Worm (Caenorhabditis elegans) whole organism, L4 larva: ENCODE data around the gene twk-22.

Experiments used
- F10B5.3 ChIP-seq: sonication (generic microtip); optimal IDR thresholded peaks from 2 replicates; lab custom pipeline; 2016; ENCODE audit warnings: mild to moderate bottlenecking, missing genetic modification characterization, missing compliant biosample characterization
- F37D6.2 ChIP-seq: sonication (generic microtip); optimal IDR thresholded peaks from 2 replicates; lab custom pipeline; 2016; ENCODE audit warnings: mild to moderate bottlenecking, missing genetic modification characterization, missing compliant biosample characterization
- F44E2.7 ChIP-seq: fragments of 200-800 bp; sonication (Bioruptor generic); IDR thresholded peaks from 2 replicates; pipeline ENCODE4 v2.1.2; 2022; ENCODE audit warnings: missing genetic modification characterization, missing compliant biosample characterization
- F49E8.2 ChIP-seq: sonication (generic microtip); optimal IDR thresholded peaks from 2 replicates; lab custom pipeline; 2016; ENCODE audit warnings: missing compliant biosample characterization, mild to moderate bottlenecking, missing genetic modification characterization, borderline replicate concordance
- T26A8.4 ChIP-seq: fragments of 200-800 bp; sonication (Bioruptor generic); IDR thresholded peaks from 2 replicates; pipeline ENCODE4 v1.3.6; 2022; ENCODE audit warnings: missing genetic modification characterization, missing compliant biosample characterization
- ama-1 ChIP-seq: fragments of 150-350 bp; optimal IDR thresholded peaks from 2 replicates; lab custom pipeline; 2014; ENCODE audit warnings: inconsistent platforms, mixed read lengths
- arid-1 ChIP-seq: fragments of 200-800 bp; sonication (Bioruptor generic); conservative IDR thresholded peaks from 2 replicates; pipeline ENCODE4 v1.3.6; 2022; ENCODE audit warnings: missing genetic modification reagents, missing genetic modification characterization, missing compliant biosample characterization
- ces-1 ChIP-seq: fragments of 150-350 bp; sonication (generic microtip); optimal IDR thresholded peaks from 4 replicates; lab custom pipeline; 2014; ENCODE audit warnings: missing biosample characterization, missing genetic modification reagents, missing genetic modification characterization
- ctbp-1 ChIP-seq: fragments of 200-800 bp; sonication (Bioruptor generic); IDR thresholded peaks from 2 replicates; pipeline ENCODE4 v1.3.6; 2022; ENCODE audit warnings: missing genetic modification reagents, missing genetic modification characterization, missing compliant biosample characterization
- daf-16 ChIP-seq, 3 experiments: sonication (generic microtip); optimal IDR thresholded peaks; 2 replicates each; lab custom pipeline; 2016 to 2017; ENCODE audit warnings: missing genetic modification characterization in 3 of 3, missing genetic modification reagents in 3 of 3, mild to moderate bottlenecking in 2 of 3, missing compliant biosample characterization in 2 of 3, missing biosample characterization in 1 of 3, moderate library complexity in 1 of 3
- dmd-8 ChIP-seq: fragments of 200-800 bp; sonication (Bioruptor generic); IDR thresholded peaks from 2 replicates; pipeline ENCODE4 v1.3.6; 2022; ENCODE audit warnings: missing genetic modification characterization, missing compliant biosample characterization
- dpl-1 ChIP-seq: fragments of 150-350 bp; optimal IDR thresholded peaks from 2 replicates; lab custom pipeline; 2014; ENCODE audit warnings: missing biosample characterization, missing genetic modification reagents, missing genetic modification characterization
- duxl-1 ChIP-seq: sonication (generic microtip); optimal IDR thresholded peaks from 2 replicates; lab custom pipeline; 2016; ENCODE audit warnings: mild to moderate bottlenecking, missing genetic modification characterization, moderate library complexity, missing compliant biosample characterization; ENCODE audit not compliant: poor library complexity
- dve-1 ChIP-seq: sonication (generic microtip); optimal IDR thresholded peaks from 2 replicates; lab custom pipeline; 2017; ENCODE audit warnings: antibody characterized with exemption, mild to moderate bottlenecking, missing genetic modification characterization, missing compliant biosample characterization; ENCODE audit not compliant: insufficient read depth
- fkh-10 ChIP-seq: fragments of 150-350 bp; optimal IDR thresholded peaks from 2 replicates; lab custom pipeline; 2014; ENCODE audit warnings: missing biosample characterization, missing genetic modification reagents, missing genetic modification characterization
- hlh-11 ChIP-seq: fragments of 200-800 bp; sonication (Bioruptor generic); optimal IDR thresholded peaks from 2 replicates; lab custom pipeline; 2018; ENCODE audit warnings: mild to moderate bottlenecking, missing genetic modification characterization, missing compliant biosample characterization
- hlh-30 ChIP-seq: sonication (generic microtip); optimal IDR thresholded peaks from 2 replicates; lab custom pipeline; 2017; ENCODE audit warnings: antibody characterized with exemption, mild to moderate bottlenecking, missing genetic modification characterization, missing compliant biosample characterization; ENCODE audit not compliant: insufficient read depth
- hmg-1.1 ChIP-seq: fragments of 200-800 bp; sonication (Bioruptor generic); IDR thresholded peaks from 2 replicates; pipeline ENCODE4 v1.3.6; 2022; ENCODE audit warnings: missing genetic modification reagents, missing genetic modification characterization, missing compliant biosample characterization
- jun-1 ChIP-seq: fragments of 150-350 bp; optimal IDR thresholded peaks from 2 replicates; lab custom pipeline; 2014; ENCODE audit warnings: missing biosample characterization, missing genetic modification reagents, missing genetic modification characterization
- lim-7 ChIP-seq: fragments of 200-800 bp; sonication (Bioruptor generic); IDR thresholded peaks from 2 replicates; pipeline ENCODE4 v1.3.6; 2022; ENCODE audit warnings: missing genetic modification characterization, missing compliant biosample characterization
- lin-1 ChIP-seq: fragments of 200-800 bp; sonication (Bioruptor generic); IDR thresholded peaks from 2 replicates; pipeline ENCODE4 v1.3.6; 2022; ENCODE audit warnings: missing genetic modification reagents, missing genetic modification characterization, missing compliant biosample characterization
- lin-13 ChIP-seq: fragments of 150-350 bp; optimal IDR thresholded peaks from 2 replicates; lab custom pipeline; 2014; ENCODE audit warnings: missing biosample characterization, missing genetic modification reagents, missing genetic modification characterization
- lin-29 ChIP-seq: fragments of 200-800 bp; sonication (Bioruptor generic); IDR thresholded peaks from 2 replicates; pipeline ENCODE4 v1.3.6; 2022; ENCODE audit warnings: missing genetic modification reagents, missing genetic modification characterization, missing compliant biosample characterization
- lin-39 ChIP-seq: fragments of 150-350 bp; optimal IDR thresholded peaks from 2 replicates; lab custom pipeline; 2014; ENCODE audit warnings: missing biosample characterization, missing genetic modification reagents, missing genetic modification characterization
- lsy-2 ChIP-seq, 2 experiments: fragments of 150-350 bp in 1 of 2; sonication (generic microtip) in 1 of 2; optimal IDR thresholded peaks; 2 replicates each; lab custom pipeline; 2014 to 2017; ENCODE audit warnings: missing biosample characterization in 2 of 2, missing genetic modification characterization in 2 of 2
- madf-5 ChIP-seq, 2 experiments: fragments of 200-800 bp; sonication (Bioruptor generic); IDR thresholded peaks; 2 replicates each; pipeline ENCODE4 v1.3.6; 2022; ENCODE audit warnings: missing compliant biosample characterization in 2 of 2, missing genetic modification characterization in 2 of 2
- mdl-1 ChIP-seq, 2 experiments: fragments of 150-350 bp in 1 of 2; sonication (generic microtip) in 1 of 2; optimal IDR thresholded peaks; 2 replicates each; lab custom pipeline; 2014 to 2017; ENCODE audit warnings: missing biosample characterization in 2 of 2, missing genetic modification characterization in 2 of 2
- mep-1 ChIP-seq: fragments of 150-350 bp; sonication (generic microtip); optimal IDR thresholded peaks from 3 replicates; lab custom pipeline; 2014; ENCODE audit warnings: missing biosample characterization, missing genetic modification characterization
- mes-2 ChIP-seq: sonication (generic microtip); optimal IDR thresholded peaks from 2 replicates; lab custom pipeline; 2016; ENCODE audit warnings: missing genotype, mild to moderate bottlenecking, missing genetic modification characterization, missing compliant biosample characterization; ENCODE audit not compliant: poor library complexity, severe bottlenecking
- nhr-102 ChIP-seq: sonication (generic microtip); optimal IDR thresholded peaks from 2 replicates; lab custom pipeline; 2016; ENCODE audit warnings: mild to moderate bottlenecking, missing genetic modification characterization, moderate library complexity, missing compliant biosample characterization
- nhr-11 ChIP-seq: fragments of 150-350 bp; optimal IDR thresholded peaks from 2 replicates; lab custom pipeline; 2014; ENCODE audit warnings: missing biosample characterization, missing genetic modification characterization
- nhr-237 ChIP-seq: sonication (generic microtip); optimal IDR thresholded peaks from 2 replicates; lab custom pipeline; 2017; ENCODE audit warnings: missing biosample characterization, missing genetic modification characterization
- nhr-28 ChIP-seq: fragments of 150-350 bp; optimal IDR thresholded peaks from 2 replicates; lab custom pipeline; 2014; ENCODE audit warnings: missing biosample characterization, missing genetic modification characterization
- nhr-42 ChIP-seq: fragments of 200-800 bp; sonication (Bioruptor generic); IDR thresholded peaks from 2 replicates; pipeline ENCODE4 v1.3.6; 2022; ENCODE audit warnings: missing genetic modification characterization, missing compliant biosample characterization
- nhr-6 ChIP-seq: fragments of 150-350 bp; optimal IDR thresholded peaks from 2 replicates; lab custom pipeline; 2014; ENCODE audit warnings: missing biosample characterization, missing genetic modification characterization
- rbr-2 ChIP-seq: sonication (generic microtip); optimal IDR thresholded peaks from 2 replicates; lab custom pipeline; 2016; ENCODE audit warnings: missing genotype, missing genetic modification characterization, missing compliant biosample characterization
- saeg-2 ChIP-seq: fragments of 200-800 bp; sonication (Bioruptor generic); IDR thresholded peaks from 2 replicates; pipeline ENCODE4 v1.3.6; 2022; ENCODE audit warnings: missing genetic modification reagents, missing genetic modification characterization, missing compliant biosample characterization
- skn-1 ChIP-seq: fragments of 150-350 bp; optimal IDR thresholded peaks from 2 replicates; lab custom pipeline; 2014; ENCODE audit warnings: missing biosample characterization, missing genetic modification characterization
- tag-97 ChIP-seq: fragments of 200-800 bp; sonication (Bioruptor generic); IDR thresholded peaks from 2 replicates; pipeline ENCODE4 v1.3.6; 2022; ENCODE audit warnings: missing genetic modification characterization, missing compliant biosample characterization
- unc-130 ChIP-seq: sonication (generic microtip); optimal IDR thresholded peaks from 2 replicates; lab custom pipeline; 2016; ENCODE audit warnings: missing genetic modification reagents, missing genetic modification characterization, missing compliant biosample characterization
- unc-39 ChIP-seq: sonication (generic microtip); optimal IDR thresholded peaks from 2 replicates; lab custom pipeline; 2017; ENCODE audit warnings: missing biosample characterization, missing genetic modification characterization
- unc-62 ChIP-seq, 3 experiments: fragments of 150-350 bp in 1 of 3; sonication (generic microtip); optimal IDR thresholded peaks in 2 of 3; peaks in 1 of 3; 1 replicate in 1 of 3; 2 replicates in 2 of 3; lab custom pipeline; 2014 to 2017; ENCODE audit warnings: missing biosample characterization in 3 of 3, missing genetic modification characterization in 3 of 3, missing genetic modification reagents in 3 of 3, missing genotype in 1 of 3
- zag-1 ChIP-seq: fragments of 150-350 bp; optimal IDR thresholded peaks from 2 replicates; lab custom pipeline; 2014; ENCODE audit warnings: missing biosample characterization, missing genetic modification characterization
- zip-2 ChIP-seq: fragments of 150-350 bp; optimal IDR thresholded peaks from 2 replicates; lab custom pipeline; 2014; ENCODE audit warnings: missing biosample characterization, missing genetic modification characterization
- ztf-7 ChIP-seq: fragments of 150-350 bp; optimal IDR thresholded peaks from 2 replicates; lab custom pipeline; 2014; ENCODE audit warnings: missing biosample characterization, missing genetic modification characterization

Gene twk-22

DNA sequence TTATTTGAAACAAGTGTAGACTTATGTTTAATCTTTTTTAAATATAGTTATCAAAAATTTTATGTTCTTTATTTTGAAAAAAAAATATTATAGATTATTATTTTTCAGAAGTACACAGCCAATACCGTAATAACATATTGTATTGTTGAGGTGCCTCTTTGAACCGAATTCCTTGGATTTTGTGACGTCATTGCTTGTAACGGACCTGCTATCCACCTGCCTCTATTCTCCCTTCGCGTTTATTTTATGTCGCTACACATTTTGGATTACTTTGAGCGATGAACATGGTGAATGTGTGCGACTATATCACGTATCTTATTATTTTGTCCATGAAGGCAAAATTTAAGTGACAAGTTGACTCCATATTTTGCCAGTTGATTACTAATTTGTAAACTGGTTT is 21.0 kb downstream of the twk-22 start:
- TF ChIP-seq nhr-102 (peak; percentile 27), F10B5.3 (tag; lab: Kevin White, UChicago) (peak; percentile 71), rbr-2 (peak; percentile 6), ztf-7 (tag; lab: Kevin White, UChicago) (peak; percentile 10), duxl-1 (tag; lab: Kevin White, UChicago) (peak; percentile 34), dpl-1 (GFP tag; lab: Kevin White, UChicago) (no peak), hmg-1.1 (GFP tag; lab: Robert Waterston, UW) (peak; percentile 57), nhr-42 (GFP tag; lab: Robert Waterston, UW) (0 out of 2 replicates have a peak, but pooled peaks have one; percentile 9), dve-1 (peak; percentile 25), F37D6.2 (tag; lab: Kevin White, UChicago) (peak; percentile 18), ctbp-1 (no peak), jun-1 (tag; lab: Kevin White, UChicago) (no peak)

DNA sequence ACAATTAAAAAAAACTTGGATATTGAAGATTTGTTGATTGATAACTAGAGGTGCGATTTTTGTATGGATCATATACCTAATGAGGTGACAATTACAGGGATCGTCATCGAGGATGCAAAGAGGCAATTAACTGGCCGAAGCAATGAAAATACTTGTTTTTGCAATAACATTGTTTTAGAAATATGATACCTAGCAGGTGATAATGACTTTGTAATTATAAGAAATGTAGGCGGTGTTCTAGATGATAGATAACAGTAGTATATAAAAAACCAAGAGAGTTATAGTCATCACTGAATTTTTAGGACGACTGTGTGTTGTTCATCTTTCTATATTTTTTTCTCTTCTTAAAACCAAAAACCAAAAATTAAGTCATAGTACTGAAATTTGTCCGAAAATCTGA is 22.1 kb downstream of the twk-22 start, which contains the start of gene C11G6.2:
C11G6.2 (plus strand) TSS at position 301 of the 400 bp plus-strand sequence.
- TF ChIP-seq unc-62 (GFP tag; optimal IDR thresholded peaks at IDR 0.05 in 1 of 2; lab: Kevin White, UChicago) (peak in 1 of 2 experiments; percentile 51), unc-62 (tag; optimal IDR thresholded peaks at IDR 0.05; lab: Kevin White, UChicago) (no peak), hmg-1.1 (GFP tag; lab: Robert Waterston, UW) (no peak)
- TF ChIP-seq, all 104 proteins: peak for 1

DNA sequence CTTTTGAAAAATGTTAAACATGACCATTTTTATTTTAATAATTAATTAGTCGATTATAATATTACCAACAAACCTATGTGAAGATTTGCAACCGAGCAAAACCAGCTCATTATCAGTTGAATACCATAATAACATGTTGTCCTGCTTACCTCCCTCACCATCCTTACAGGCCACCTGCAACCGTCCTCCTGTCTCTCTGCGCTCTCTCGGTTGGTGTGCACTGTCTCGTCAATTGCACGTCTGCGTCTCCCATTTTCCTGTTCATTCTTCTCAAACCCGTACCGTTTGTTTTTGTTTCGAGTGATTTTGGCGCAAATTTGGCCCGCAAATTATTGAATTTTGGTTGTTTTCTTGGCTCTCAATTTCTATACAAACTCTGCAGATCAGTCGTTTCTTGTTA is 25.2 kb downstream of the twk-22 start:
- TF ChIP-seq lin-39 (tag; lab: Kevin White, UChicago) (no peak), dve-1 (peak; percentile 4), ama-1 (lab: Kevin White, UChicago) (no peak), nhr-28 (tag; lab: Kevin White, UChicago) (no peak), madf-5 (GFP tag; IDR thresholded peaks at IDR 0.05; lab: Robert Waterston, UW) (no peak), daf-16 (GFP tag; optimal IDR thresholded peaks at IDR 0.05; lab: Kevin White, UChicago) (no peak), daf-16 (tag; optimal IDR thresholded peaks at IDR 0.05; lab: Kevin White, UChicago) (peak; percentile 55)

DNA sequence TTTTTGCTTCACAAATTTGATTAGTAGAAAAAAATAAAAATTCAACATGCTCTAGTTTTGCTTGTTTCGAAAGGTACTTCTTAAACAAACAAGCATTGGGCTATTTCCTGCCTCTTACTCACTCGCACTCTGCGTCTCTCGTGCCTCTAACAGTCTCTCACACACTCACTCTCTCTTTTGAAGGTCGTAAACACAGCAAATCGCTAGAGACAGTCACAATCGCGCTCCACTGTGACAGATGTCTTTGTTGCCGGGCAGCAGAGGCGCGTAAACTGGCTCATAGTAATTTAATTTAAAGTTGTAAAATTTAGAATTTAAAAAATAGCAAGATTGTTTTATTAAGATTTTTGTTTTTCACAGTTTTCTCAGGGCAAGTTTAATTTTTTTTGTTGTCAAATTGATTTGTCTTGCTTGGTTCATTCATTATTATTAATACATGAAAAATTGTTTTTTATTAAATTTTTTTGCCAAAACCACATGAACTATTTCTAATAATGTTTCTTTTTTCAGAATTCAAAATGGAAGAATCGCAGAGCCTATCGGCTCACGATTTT is 25.7 kb downstream of the twk-22 start, which contains the start of gene taf-3:
taf-3 (plus strand) TSS at position 504 of the 554 bp plus-strand sequence.
- no peak for TF ChIP-seq unc-39 (tag; lab: Kevin White, UChicago)
- no peak for TF ChIP-seq skn-1 (tag; lab: Kevin White, UChicago)
- TF ChIP-seq nhr-102, result no peak
- no peak for TF ChIP-seq ces-1 (GFP tag; lab: Kevin White, UChicago)
- TF ChIP-seq arid-1 (GFP tag; lab: Robert Waterston, UW), result no peak
- peak; percentile 46 for TF ChIP-seq hlh-11
- TF ChIP-seq nhr-6 (tag; lab: Kevin White, UChicago), result peak; percentile 7
- peak in 1 of 2 experiments; percentile 41 for TF ChIP-seq mdl-1 (tag; optimal IDR thresholded peaks at IDR 0.05; lab: Kevin White, UChicago)
- TF ChIP-seq zag-1, result no peak
- no peak for TF ChIP-seq unc-130 (GFP tag; lab: Kevin White, UChicago)
- no peak for TF ChIP-seq lim-7 (GFP tag; lab: Robert Waterston, UW)
- peak; percentile 70 for TF ChIP-seq mep-1
- peak; percentile 11 for TF ChIP-seq lin-13
- TF ChIP-seq F49E8.2 (tag; lab: Kevin White, UChicago), result no peak
- no peak for TF ChIP-seq zip-2
- no peak for TF ChIP-seq lin-29 (GFP tag; lab: Robert Waterston, UW)
- TF ChIP-seq nhr-11 (tag; lab: Kevin White, UChicago), result peak; percentile 43
- TF ChIP-seq hlh-30, result peak; percentile 52
- TF ChIP-seq nhr-237 (tag; lab: Kevin White, UChicago), result no peak
- no peak for TF ChIP-seq fkh-10 (GFP tag; lab: Kevin White, UChicago)
- no peak for TF ChIP-seq T26A8.4
- TF ChIP-seq lsy-2 (tag; optimal IDR thresholded peaks at IDR 0.05; lab: Kevin White, UChicago), result peak in 1 of 2 experiments; percentile 61
- TF ChIP-seq mes-2 (tag; lab: Kevin White, UChicago), result peak; percentile 76
- TF ChIP-seq saeg-2 (GFP tag; lab: Robert Waterston, UW), result no peak
- no peak for TF ChIP-seq tag-97 (GFP tag; lab: Robert Waterston, UW)
- TF ChIP-seq dmd-8 (GFP tag; lab: Robert Waterston, UW), result no peak
- no peak for TF ChIP-seq F44E2.7 (GFP tag; lab: Robert Waterston, UW)
- peak; percentile 41; the same call in 1 of the 2 replicates for TF ChIP-seq lin-1 (GFP tag; lab: Robert Waterston, UW)
